Fruit fly (Drosophila melanogaster): ENCODE results near the gene CG13398.

Gene CG13398

dm6 chr2L:8362273-8362954 lies 52.6 kb downstream of the CG13398 start, which contains the start of gene CG7627 (continued):
- TF ChIP-seq CG12744 (GFP tag; optimal IDR thresholded peaks at IDR 0.05) (peak; percentile 6), sob (GFP tag; IDR thresholded peaks at IDR 0.05) (peak; percentile 64), Dek (tag; optimal IDR thresholded peaks at IDR 0.05) (peak; percentile 65), Hsf (GFP tag; optimal IDR thresholded peaks at IDR 0.05) (peak; percentile 74), emc (GFP tag; optimal IDR thresholded peaks at IDR 0.05) (peak; percentile 39), CG14014 (GFP tag; IDR thresholded peaks at IDR 0.05) (peak; percentile 71), CG10959 (GFP tag; IDR thresholded peaks at IDR 0.05) (peak; percentile 45; the same call in 1 of the 2 replicates), CG7556 (GFP tag; optimal IDR thresholded peaks at IDR 0.05) (peak; percentile 85), CG11723 (GFP tag; optimal IDR thresholded peaks at IDR 0.05) (peak; percentile 50), Awh (GFP tag; IDR thresholded peaks at IDR 0.05) (peak; percentile 67; the same call in 1 of the 2 replicates), CG18764 (GFP tag; optimal IDR thresholded peaks at IDR 0.05) (no peak), her (GFP tag; optimal IDR thresholded peaks at IDR 0.05) (peak; percentile 70), nom (GFP tag; optimal IDR thresholded peaks at IDR 0.05) (peak; percentile 48), CG11504 (tag; optimal IDR thresholded peaks at IDR 0.05) (peak; percentile 71), hkb (optimal IDR thresholded peaks at IDR 0.05) (no peak), hkb (GFP tag; IDR thresholded peaks at IDR 0.05) (peak; percentile 84), crol (GFP tag; IDR thresholded peaks at IDR 0.05) (no peak), Ptx1 (GFP tag; IDR thresholded peaks at IDR 0.05) (peak; percentile 83), CG12299 (tag; optimal IDR thresholded peaks at IDR 0.05) (peak; percentile 71), stwl (tag; optimal IDR thresholded peaks at IDR 0.05) (no peak), ftz-f1 (GFP tag; optimal IDR thresholded peaks at IDR 0.05) (no peak), CG8924 (tag; optimal IDR thresholded peaks at IDR 0.05) (peak; percentile 61), CG15479 (GFP tag; optimal IDR thresholded peaks at IDR 0.05) (no peak), Mes4 (GFP tag; optimal IDR thresholded peaks at IDR 0.05) (peak; percentile 35), tna (GFP tag; IDR thresholded peaks at IDR 0.05; ENCODE audit: partially characterized antibody) (no peak), CG15601 (tag; optimal IDR thresholded peaks at IDR 0.05) (peak; percentile 41), Ets97D (GFP tag; optimal IDR thresholded peaks at IDR 0.05) (peak; percentile 42), CG3065 (GFP tag; optimal IDR thresholded peaks at IDR 0.05) (no peak), sd (tag; optimal IDR thresholded peaks at IDR 0.05) (peak; percentile 41), vnd (GFP tag; IDR thresholded peaks at IDR 0.05; ENCODE audit: partially characterized antibody) (no peak), CG3281 (GFP tag; optimal IDR thresholded peaks at IDR 0.05) (peak; percentile 81), gfzf (GFP tag; optimal IDR thresholded peaks at IDR 0.05) (no peak), Ssrp (tag; optimal IDR thresholded peaks at IDR 0.05) (peak; percentile 61), unpg (GFP tag; optimal IDR thresholded peaks at IDR 0.05) (peak; percentile 70), p53 (GFP tag; optimal IDR thresholded peaks at IDR 0.05) (peak; percentile 9), luna (GFP tag; optimal IDR thresholded peaks at IDR 0.05) (peak; percentile 1), CG2202 (tag; optimal IDR thresholded peaks at IDR 0.05) (no peak), CG4617 (GFP tag; optimal IDR thresholded peaks at IDR 0.05; ENCODE audit: borderline replicate concordance) (no peak), corto (GFP tag; optimal IDR thresholded peaks at IDR 0.05) (no peak), CG6813 (GFP tag; optimal IDR thresholded peaks at IDR 0.05) (peak; percentile 78), CG2712 (tag; optimal IDR thresholded peaks at IDR 0.05) (peak; percentile 79), dmrt99B (tag; optimal IDR thresholded peaks at IDR 0.05) (peak; percentile 83), kah (GFP tag; optimal IDR thresholded peaks at IDR 0.05) (peak; percentile 20), hth (optimal IDR thresholded peaks at IDR 0.05) (no peak), wek (GFP tag; optimal IDR thresholded peaks at IDR 0.05) (peak; percentile 30), onecut (GFP tag; IDR thresholded peaks at IDR 0.05) (peak; percentile 54), CG3847 (GFP tag; IDR thresholded peaks at IDR 0.05) (peak; percentile 74), tio (GFP tag; optimal IDR thresholded peaks at IDR 0.05) (peak; percentile 69), Med (GFP tag) (peak; percentile 97), CG2875 (GFP tag; optimal IDR thresholded peaks at IDR 0.05) (peak; percentile 54)

All from whole organism, embryonic.